Worm (Caenorhabditis elegans) whole organism, early embryonic: ENCODE results near the gene K12G11.6.

Source experiments
- B0310.2 ChIP-seq: sonication (generic microtip); optimal IDR thresholded peaks from 2 replicates; lab custom pipeline; 2016; ENCODE audit warnings: mild to moderate bottlenecking, missing genetic modification characterization, missing compliant biosample characterization
- F13C5.2 ChIP-seq: sonication (generic microtip); optimal IDR thresholded peaks from 2 replicates; lab custom pipeline; 2017; ENCODE audit warnings: mild to moderate bottlenecking, missing genetic modification characterization, inconsistent platforms, missing compliant biosample characterization
- aly-1 ChIP-seq: sonication (generic microtip); optimal IDR thresholded peaks from 2 replicates; lab custom pipeline; 2016; ENCODE audit warnings: missing genetic modification characterization, missing compliant biosample characterization
- ama-1 ChIP-seq: fragments of 150-350 bp; optimal IDR thresholded peaks from 2 replicates; lab custom pipeline; 2014
- ceh-13 ChIP-seq: fragments of 200-800 bp; sonication (Bioruptor generic); optimal IDR thresholded peaks from 2 replicates; lab custom pipeline; 2018; ENCODE audit warnings: mild to moderate bottlenecking, missing genetic modification characterization, missing compliant biosample characterization
- ceh-36 ChIP-seq: sonication (generic microtip); optimal IDR thresholded peaks from 2 replicates; lab custom pipeline; 2016; ENCODE audit warnings: missing genetic modification characterization, inconsistent platforms, missing compliant biosample characterization
- ets-7 ChIP-seq: sonication (generic microtip); optimal IDR thresholded peaks from 2 replicates; lab custom pipeline; 2016; ENCODE audit warnings: missing genotype, missing genetic modification characterization, missing compliant biosample characterization
- flt-1 ChIP-seq: fragments of 200-800 bp; sonication (Bioruptor generic); IDR thresholded peaks from 2 replicates; pipeline ENCODE4 v1.3.6; 2022; ENCODE audit warnings: missing genetic modification characterization, missing compliant biosample characterization
- hmbx-1 ChIP-seq: sonication (generic microtip); optimal IDR thresholded peaks from 2 replicates; lab custom pipeline; 2016; ENCODE audit warnings: mild to moderate bottlenecking, missing genetic modification characterization, missing compliant biosample characterization
- hmg-4 ChIP-seq: fragments of 200-800 bp; sonication (Bioruptor generic); optimal IDR thresholded peaks from 2 replicates; lab custom pipeline; 2018; ENCODE audit warnings: mild to moderate bottlenecking, missing genetic modification characterization, missing compliant biosample characterization
- hnd-1 ChIP-seq: sonication (generic microtip); optimal IDR thresholded peaks from 2 replicates; lab custom pipeline; 2016; ENCODE audit warnings: missing genetic modification characterization, missing compliant biosample characterization
- pes-1 ChIP-seq: fragments of 200-800 bp; sonication (Bioruptor generic); IDR thresholded peaks from 2 replicates; pipeline ENCODE4 v1.3.6; 2022; ENCODE audit warnings: missing genetic modification reagents, missing genetic modification characterization, missing compliant biosample characterization
- scrt-1 ChIP-seq: fragments of 200-800 bp; sonication (Bioruptor generic); IDR thresholded peaks from 2 replicates; pipeline ENCODE4 v1.3.6; 2022; ENCODE audit warnings: missing genetic modification characterization, missing compliant biosample characterization
- sea-1 ChIP-seq: fragments of 200-800 bp; sonication (Bioruptor generic); conservative IDR thresholded peaks from 2 replicates; pipeline ENCODE4 v1.3.6; 2022; ENCODE audit warnings: missing genetic modification characterization, missing compliant biosample characterization
- tbx-11 ChIP-seq: fragments of 200-800 bp; sonication (Bioruptor generic); IDR thresholded peaks from 2 replicates; pipeline ENCODE4 v1.3.6; 2022; ENCODE audit warnings: missing genetic modification characterization, missing compliant biosample characterization
- tbx-37 ChIP-seq: fragments of 200-800 bp; sonication (Bioruptor generic); conservative IDR thresholded peaks from 2 replicates; pipeline ENCODE4 v1.3.6; 2022; ENCODE audit warnings: missing genetic modification reagents, missing genetic modification characterization, missing compliant biosample characterization
- tra-4 ChIP-seq: sonication (generic microtip); optimal IDR thresholded peaks from 2 replicates; lab custom pipeline; 2017; ENCODE audit warnings: missing genetic modification characterization, missing compliant biosample characterization

Gene K12G11.6

ce11 chrV:11854905-11855304, 39.2 kb upstream of the K12G11.6 start:
- TF ChIP-seq sea-1 (GFP tag; lab: Robert Waterston, UW) (no peak), tra-4 (tag; lab: Kevin White, UChicago) (no peak), tbx-37 (GFP tag; lab: Robert Waterston, UW) (no peak), ama-1 (lab: Kevin White, UChicago) (no peak), hmbx-1 (no peak), F13C5.2 (tag; lab: Kevin White, UChicago) (no peak), ceh-36 (tag; lab: Kevin White, UChicago) (no peak), B0310.2 (tag; lab: Kevin White, UChicago) (no peak), flt-1 (no peak), tbx-11 (GFP tag; lab: Robert Waterston, UW) (no peak), hmg-4 (GFP tag; lab: Kevin White, UChicago) (no peak), aly-1 (tag; lab: Kevin White, UChicago) (no peak), pes-1 (GFP tag; lab: Robert Waterston, UW) (no peak)

ce11 chrV:11856022-11856421, 38.1 kb upstream of the K12G11.6 start:
- TF ChIP-seq sea-1 (GFP tag; lab: Robert Waterston, UW) (no peak), tbx-37 (GFP tag; lab: Robert Waterston, UW) (no peak), hnd-1 (tag; lab: Kevin White, UChicago) (no peak), ceh-36 (tag; lab: Kevin White, UChicago) (no peak), hmbx-1 (no peak), ceh-13 (GFP tag; lab: Kevin White, UChicago) (no peak), scrt-1 (GFP tag; lab: Robert Waterston, UW) (no peak), ets-7 (no peak), pes-1 (GFP tag; lab: Robert Waterston, UW) (no peak), tra-4 (tag; lab: Kevin White, UChicago) (no peak), B0310.2 (tag; lab: Kevin White, UChicago) (no peak), aly-1 (tag; lab: Kevin White, UChicago) (no peak), ama-1 (lab: Kevin White, UChicago) (no peak), flt-1 (no peak), hmg-4 (GFP tag; lab: Kevin White, UChicago) (no peak)

DNA sequence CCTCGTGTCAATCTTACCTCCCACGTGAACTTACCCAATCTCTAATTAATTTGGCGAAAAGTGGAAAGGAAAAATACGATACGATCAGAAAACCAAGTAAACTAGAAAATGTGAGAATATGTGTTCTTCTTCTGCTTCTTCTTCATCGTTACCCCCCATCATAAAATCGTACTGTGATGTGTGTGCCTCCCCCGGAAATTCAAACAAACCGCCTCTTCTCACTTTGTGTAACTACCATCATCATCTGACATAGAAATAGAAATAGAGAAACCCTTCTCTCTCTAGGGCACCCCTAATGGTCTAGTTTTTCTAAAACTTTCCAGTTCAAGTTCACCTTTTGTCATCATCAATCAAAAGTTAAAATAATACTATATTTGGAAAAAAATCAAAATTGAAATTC, 36.4 kb upstream of the K12G11.6 start:
- TF ChIP-seq tbx-11 (GFP tag; lab: Robert Waterston, UW) = no peak
- no peak for TF ChIP-seq hmbx-1
- TF ChIP-seq ama-1 (lab: Kevin White, UChicago) = no peak
- no peak for TF ChIP-seq ceh-13 (GFP tag; lab: Kevin White, UChicago)

DNA sequence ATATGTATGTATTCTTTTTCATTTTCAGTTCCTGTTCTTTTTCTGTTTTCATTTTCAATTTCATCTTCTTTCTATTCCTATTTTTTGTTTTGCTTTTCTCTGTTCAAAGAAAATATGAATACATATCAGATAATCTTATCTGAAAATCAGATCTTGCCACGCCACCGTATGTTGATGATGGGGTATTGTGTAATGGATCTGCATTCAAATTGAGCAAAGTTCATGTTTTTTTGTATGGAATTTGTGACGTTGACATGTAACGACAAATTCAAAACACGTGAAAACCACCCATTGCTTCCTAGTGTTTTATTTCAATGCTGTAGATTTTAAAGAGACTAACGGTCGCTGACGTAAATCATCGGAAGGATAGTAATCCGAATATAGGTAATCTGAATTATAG, 35.8 kb upstream of the K12G11.6 start:
- TF ChIP-seq sea-1 (GFP tag; lab: Robert Waterston, UW) (no peak), hnd-1 (tag; lab: Kevin White, UChicago) (no peak), tbx-37 (GFP tag; lab: Robert Waterston, UW) (no peak), pes-1 (GFP tag; lab: Robert Waterston, UW) (no peak), aly-1 (tag; lab: Kevin White, UChicago) (no peak), ceh-13 (GFP tag; lab: Kevin White, UChicago) (no peak), B0310.2 (tag; lab: Kevin White, UChicago) (no peak), flt-1 (no peak), tra-4 (tag; lab: Kevin White, UChicago) (no peak), ets-7 (no peak), F13C5.2 (tag; lab: Kevin White, UChicago) (no peak), tbx-11 (GFP tag; lab: Robert Waterston, UW) (no peak), ama-1 (lab: Kevin White, UChicago) (no peak)

- TF ChIP-seq flt-1 (no peak), tbx-37 (GFP tag; lab: Robert Waterston, UW) (no peak)
Measured at ce11 chrV:11859082-11859858, 34.9 kb upstream of the K12G11.6 start.

DNA sequence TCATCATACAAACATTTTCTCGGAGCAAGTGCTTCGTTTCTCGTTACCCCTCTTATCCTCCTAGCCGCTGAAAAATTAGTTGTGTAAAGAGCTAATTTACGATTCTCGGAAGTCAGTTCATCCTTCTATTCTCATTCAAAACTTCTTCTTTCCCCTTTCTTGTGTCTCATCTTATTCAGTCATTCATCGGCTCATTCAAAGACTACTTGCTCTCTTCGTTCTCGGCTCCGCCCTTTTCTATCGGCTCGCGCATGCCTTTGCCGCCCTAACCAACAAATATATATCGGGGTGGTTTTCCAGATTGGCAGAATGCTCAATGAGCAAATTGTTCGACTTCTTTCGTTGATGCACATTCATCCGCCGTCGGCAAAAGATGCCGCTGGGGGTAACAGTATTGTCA, 33.8 kb upstream of the K12G11.6 start, which contains the start of gene R13H4.5:
Gene R13H4.5 (plus strand): TSS at position 301 of the 400 bp plus-strand sequence.
- TF ChIP-seq flt-1 (no peak), hmbx-1 (no peak), hmg-4 (GFP tag; lab: Kevin White, UChicago) (no peak), tra-4 (tag; lab: Kevin White, UChicago) (no peak), scrt-1 (GFP tag; lab: Robert Waterston, UW) (no peak), hnd-1 (tag; lab: Kevin White, UChicago) (no peak), ets-7 (no peak), ceh-36 (tag; lab: Kevin White, UChicago) (no peak), pes-1 (GFP tag; lab: Robert Waterston, UW) (no peak), sea-1 (GFP tag; lab: Robert Waterston, UW) (no peak), tbx-37 (GFP tag; lab: Robert Waterston, UW) (no peak), tbx-11 (GFP tag; lab: Robert Waterston, UW) (no peak), aly-1 (tag; lab: Kevin White, UChicago) (no peak)

ce11 chrV:11861880-11862544, 32.1 kb upstream of the K12G11.6 start:
- TF ChIP-seq flt-1 = no peak
- no peak for TF ChIP-seq scrt-1 (GFP tag; lab: Robert Waterston, UW)
- TF ChIP-seq hmbx-1 = no peak
- TF ChIP-seq sea-1 (GFP tag; lab: Robert Waterston, UW) = no peak
- TF ChIP-seq ceh-36 (tag; lab: Kevin White, UChicago) = no peak
- TF ChIP-seq ama-1 (lab: Kevin White, UChicago) = no peak
- TF ChIP-seq aly-1 (tag; lab: Kevin White, UChicago) = no peak
- no peak for TF ChIP-seq pes-1 (GFP tag; lab: Robert Waterston, UW)
